Worm (Caenorhabditis elegans): ENCODE results near the gene Y57G11C.22.

Y57G11C.22 gene

ce11 chrIV:14890914-14891313, 53.9 kb downstream of the Y57G11C.22 start:
- no peak for TF ChIP-seq ama-1 (optimal IDR thresholded peaks at IDR 0.05)
- TF ChIP-seq scrt-1 (GFP tag; IDR thresholded peaks at IDR 0.05) = no peak

DNA sequence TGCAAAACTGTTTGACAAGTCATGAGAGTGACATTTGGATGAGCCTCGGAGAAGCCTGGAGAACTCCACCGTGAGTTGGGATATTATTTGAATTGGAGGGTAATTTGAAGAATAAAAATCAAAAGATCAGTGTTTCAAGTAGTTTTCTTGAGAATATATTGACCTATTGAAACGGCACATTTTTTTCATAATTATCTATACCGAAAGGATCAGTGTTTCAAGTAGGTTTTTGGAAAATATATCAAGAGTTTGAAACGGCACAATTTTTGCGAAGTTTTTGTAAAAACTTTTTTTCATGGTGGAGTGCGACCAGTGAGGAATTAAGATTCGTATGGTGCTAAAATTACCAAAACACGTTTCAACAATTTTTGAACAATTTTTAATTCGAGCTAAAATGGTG, 55.0 kb downstream of the Y57G11C.22 start:
- TF ChIP-seq F13C5.2 (tag; optimal IDR thresholded peaks at IDR 0.05) = no peak
- no peak for TF ChIP-seq hmg-4 (GFP tag; optimal IDR thresholded peaks at IDR 0.05)
- no peak for TF ChIP-seq ceh-36 (tag; optimal IDR thresholded peaks at IDR 0.05)
- no peak for TF ChIP-seq ets-7 (tag; optimal IDR thresholded peaks at IDR 0.05)

DNA sequence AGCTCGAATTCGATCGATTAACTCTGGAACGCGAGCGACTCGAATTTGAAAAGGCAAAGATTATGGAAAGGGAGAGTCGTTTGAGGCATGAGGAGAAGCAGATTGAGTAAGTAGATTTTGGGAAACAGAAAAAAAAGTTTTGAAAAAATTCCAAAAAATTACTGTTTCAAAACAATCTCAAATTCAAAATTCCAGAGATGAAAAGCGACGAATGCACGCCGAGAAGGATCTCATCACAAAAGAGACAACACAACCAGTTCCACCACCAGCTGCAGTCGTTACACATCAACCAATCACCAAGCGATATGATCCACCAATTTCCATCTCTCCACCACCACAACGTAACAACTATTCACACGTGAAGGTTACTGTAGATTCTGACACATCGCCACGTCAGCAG, 57.3 kb downstream of the Y57G11C.22 start:
- TF ChIP-seq hnd-1 (tag; optimal IDR thresholded peaks at IDR 0.05) (no peak), F13C5.2 (tag; optimal IDR thresholded peaks at IDR 0.05) (no peak), ets-7 (tag; optimal IDR thresholded peaks at IDR 0.05) (no peak), scrt-1 (GFP tag; IDR thresholded peaks at IDR 0.05) (no peak), tra-4 (tag; optimal IDR thresholded peaks at IDR 0.05) (no peak), ama-1 (optimal IDR thresholded peaks at IDR 0.05) (no peak), tbx-11 (GFP tag; IDR thresholded peaks at IDR 0.05) (no peak), B0310.2 (tag; optimal IDR thresholded peaks at IDR 0.05) (no peak), flt-1 (GFP tag; IDR thresholded peaks at IDR 0.05) (no peak), ceh-13 (GFP tag; optimal IDR thresholded peaks at IDR 0.05) (no peak), hmbx-1 (tag; optimal IDR thresholded peaks at IDR 0.05) (no peak), pes-1 (GFP tag; IDR thresholded peaks at IDR 0.05) (no peak), ceh-36 (tag; optimal IDR thresholded peaks at IDR 0.05) (no peak), sea-1 (GFP tag; conservative IDR thresholded peaks at IDR 0.05) (no peak), aly-1 (tag; optimal IDR thresholded peaks at IDR 0.05) (no peak), hmg-4 (GFP tag; optimal IDR thresholded peaks at IDR 0.05) (no peak)

DNA sequence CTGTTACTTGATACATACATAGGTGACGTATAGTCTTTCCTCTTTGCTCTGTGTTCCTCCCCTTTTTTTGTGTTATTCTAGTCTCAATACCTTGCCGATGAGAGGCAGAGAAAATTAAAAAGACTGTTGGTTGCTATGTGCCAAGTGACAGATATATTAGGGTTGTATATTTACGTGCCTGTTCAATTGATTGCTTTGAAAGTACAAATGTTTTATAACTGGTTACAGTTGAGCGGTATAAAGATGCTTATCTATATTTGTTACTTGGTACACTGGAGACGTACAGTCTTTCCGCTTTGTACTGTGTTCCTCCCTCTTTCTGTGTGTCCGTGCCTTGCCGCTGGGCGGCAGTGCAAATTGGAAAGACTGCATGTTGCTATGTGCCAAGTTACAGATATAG, 66.2 kb downstream of the Y57G11C.22 start:
- TF ChIP-seq flt-1 (GFP tag; IDR thresholded peaks at IDR 0.05) (no peak), pes-1 (GFP tag; IDR thresholded peaks at IDR 0.05) (no peak), B0310.2 (tag; optimal IDR thresholded peaks at IDR 0.05) (no peak), hmbx-1 (tag; optimal IDR thresholded peaks at IDR 0.05) (no peak), tra-4 (tag; optimal IDR thresholded peaks at IDR 0.05) (no peak), tbx-11 (GFP tag; IDR thresholded peaks at IDR 0.05) (no peak), F13C5.2 (tag; optimal IDR thresholded peaks at IDR 0.05) (no peak), ceh-13 (GFP tag; optimal IDR thresholded peaks at IDR 0.05) (no peak), scrt-1 (GFP tag; IDR thresholded peaks at IDR 0.05) (no peak), ceh-36 (tag; optimal IDR thresholded peaks at IDR 0.05) (no peak)
